Fruit fly (Drosophila melanogaster): ENCODE data around the gene ND-ACP.

Gene ND-ACP

dm6 chr3L:1368201-1368617, 38.5 kb downstream of the ND-ACP start (continued):
- TF ChIP-seq Spps (tag; optimal IDR thresholded peaks at IDR 0.05): peak; percentile 16
- peak; percentile 81 for TF ChIP-seq slou (GFP tag; optimal IDR thresholded peaks at IDR 0.05)
- TF ChIP-seq bab2 (GFP tag; optimal IDR thresholded peaks at IDR 0.05): peak; percentile 89
- TF ChIP-seq CG15601 (tag; optimal IDR thresholded peaks at IDR 0.05): peak; percentile 23
- peak; percentile 71 for TF ChIP-seq CG32767 (GFP tag; IDR thresholded peaks at IDR 0.05)
- TF ChIP-seq CG10565 (GFP tag; optimal IDR thresholded peaks at IDR 0.05): peak; percentile 27
- TF ChIP-seq zfh1 (GFP tag; IDR thresholded peaks at IDR 0.05): peak; percentile 97
- TF ChIP-seq sr (GFP tag; IDR thresholded peaks at IDR 0.05): peak; percentile 69; the same call in 2 of the 3 replicates
- no peak for TF ChIP-seq HLHmδ (GFP tag; optimal IDR thresholded peaks at IDR 0.05)
- TF ChIP-seq pan (optimal IDR thresholded peaks at IDR 0.05): no peak
- TF ChIP-seq pan (GFP tag; optimal IDR thresholded peaks at IDR 0.05 in 1 of 2, IDR thresholded peaks at IDR 0.05 in 1 of 2): peak in 1 of 2 experiments; percentile 92
- peak; percentile 40 for TF ChIP-seq CG5245 (GFP tag; optimal IDR thresholded peaks at IDR 0.05)
- TF ChIP-seq CG6765 (GFP tag; optimal IDR thresholded peaks at IDR 0.05): no peak
- TF ChIP-seq corto (GFP tag; optimal IDR thresholded peaks at IDR 0.05): no peak
- TF ChIP-seq vnd (GFP tag; IDR thresholded peaks at IDR 0.05; ENCODE audit: partially characterized antibody): no peak
- TF ChIP-seq unpg (GFP tag; optimal IDR thresholded peaks at IDR 0.05): peak; percentile 75
- peak; percentile 57 for TF ChIP-seq Fer2 (tag; optimal IDR thresholded peaks at IDR 0.05)
- peak; percentile 49 for TF ChIP-seq CrebB (tag; optimal IDR thresholded peaks at IDR 0.05)
- TF ChIP-seq ind (GFP tag; optimal IDR thresholded peaks at IDR 0.05): peak; percentile 76
- TF ChIP-seq Jarid2 (GFP tag; optimal IDR thresholded peaks at IDR 0.05): peak; percentile 48
- TF ChIP-seq CG10462 (GFP tag; optimal IDR thresholded peaks at IDR 0.05): peak; percentile 68
- TF ChIP-seq dmrt11E (tag; optimal IDR thresholded peaks at IDR 0.05): peak; percentile 86
- peak; percentile 81 for TF ChIP-seq Ada2b (GFP tag; IDR thresholded peaks at IDR 0.05)
- TF ChIP-seq CG12769 (tag; optimal IDR thresholded peaks at IDR 0.05): peak; percentile 87
- no peak for TF ChIP-seq amos (GFP tag; IDR thresholded peaks at IDR 0.05; ENCODE audit: partially characterized antibody)
- 0 out of 2 replicates have a peak, but pooled peaks have one; percentile 10 for TF ChIP-seq cas (GFP tag; IDR thresholded peaks at IDR 0.05)
- no peak for TF ChIP-seq unc-4 (GFP tag; IDR thresholded peaks at IDR 0.05; ENCODE audit: partially characterized antibody)
- TF ChIP-seq CG8359 (GFP tag; optimal IDR thresholded peaks at IDR 0.05; ENCODE audit: borderline replicate concordance): no peak
- TF ChIP-seq Hand (GFP tag; optimal IDR thresholded peaks at IDR 0.05): peak; percentile 48
- peak; percentile 75 for TF ChIP-seq org-1 (GFP tag; optimal IDR thresholded peaks at IDR 0.05)
- TF ChIP-seq CG13894 (tag; optimal IDR thresholded peaks at IDR 0.05): peak; percentile 61
- TF ChIP-seq CG4360 (GFP tag; IDR thresholded peaks at IDR 0.05): peak; percentile 88
- no peak for TF ChIP-seq hkb (optimal IDR thresholded peaks at IDR 0.05)
- TF ChIP-seq hkb (GFP tag; IDR thresholded peaks at IDR 0.05): peak; percentile 83
- peak; percentile 15 for TF ChIP-seq NC2α (GFP tag; optimal IDR thresholded peaks at IDR 0.05)
- peak; percentile 39 for TF ChIP-seq CG3407 (GFP tag; optimal IDR thresholded peaks at IDR 0.05)
- TF ChIP-seq Max (GFP tag; optimal IDR thresholded peaks at IDR 0.05): peak; percentile 36
- peak; percentile 64 for TF ChIP-seq Adf1 (GFP tag; IDR thresholded peaks at IDR 0.05)
- TF ChIP-seq CG3163 (GFP tag; optimal IDR thresholded peaks at IDR 0.05): peak; percentile 29
- no peak for TF ChIP-seq CG34224 (GFP tag; IDR thresholded peaks at IDR 0.05; ENCODE audit: partially characterized antibody)
- TF ChIP-seq CG4730 (GFP tag; IDR thresholded peaks at IDR 0.05): peak; percentile 77
- no peak for TF ChIP-seq fru (optimal IDR thresholded peaks at IDR 0.05)
- TF ChIP-seq pita (GFP tag; optimal IDR thresholded peaks at IDR 0.05): no peak
- TF ChIP-seq CG34376 (GFP tag; optimal IDR thresholded peaks at IDR 0.05): peak; percentile 4
- peak; percentile 15 for TF ChIP-seq CG33557 (GFP tag; optimal IDR thresholded peaks at IDR 0.05)
- peak; percentile 96 for TF ChIP-seq CG5180 (GFP tag; optimal IDR thresholded peaks at IDR 0.05)
- TF ChIP-seq CG10274 (GFP tag; optimal IDR thresholded peaks at IDR 0.05): peak; percentile 42
- peak; percentile 81 for TF ChIP-seq lilli (GFP tag; optimal IDR thresholded peaks at IDR 0.05)
- peak; percentile 83 for TF ChIP-seq CG16815 (GFP tag; optimal IDR thresholded peaks at IDR 0.05)
- no peak for TF ChIP-seq CG42726 (GFP tag; IDR thresholded peaks at IDR 0.05; ENCODE audit: partially characterized antibody)
